Worm (Caenorhabditis elegans): ENCODE data around the gene F44E7.3.

DNA sequence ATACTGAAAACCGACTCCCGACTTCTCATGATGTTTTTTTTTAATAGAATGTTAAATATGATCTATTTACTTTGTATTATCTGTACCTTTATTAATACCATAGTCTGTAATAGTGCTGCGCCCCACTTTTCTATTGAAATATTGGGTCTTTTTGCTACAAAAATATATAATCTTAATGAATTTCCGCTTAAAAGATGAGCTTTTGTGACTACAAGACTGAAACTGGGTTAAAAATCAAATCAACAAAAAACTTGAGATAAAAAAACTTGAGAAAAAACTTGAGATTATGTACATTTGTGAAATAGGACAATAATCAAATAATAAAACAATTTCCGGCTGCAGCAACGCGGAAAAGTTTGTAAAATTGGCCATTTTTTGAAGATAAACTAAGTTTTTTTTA lies 41.0 kb upstream of the F44E7.3 start, which contains the start of gene K09H11.15:
- TF ChIP-seq tab-1 (GFP tag; IDR thresholded peaks at IDR 0.05) (no peak), flt-1 (GFP tag; IDR thresholded peaks at IDR 0.05) (no peak), klf-2 (GFP tag; conservative IDR thresholded peaks at IDR 0.05) (no peak), med-1 (GFP tag; optimal IDR thresholded peaks at IDR 0.05; ENCODE audit: insufficient read depth) (no peak), ztf-29 (GFP tag; IDR thresholded peaks at IDR 0.05) (no peak), ref-1 (GFP tag; conservative IDR thresholded peaks at IDR 0.05) (no peak), T22C8.4 (GFP tag; IDR thresholded peaks at IDR 0.05) (no peak)
